Worm (Caenorhabditis elegans): Measurements from ENCODE around the gene F53H8.3.

- TF ChIP-seq mep-1 (tag; optimal IDR thresholded peaks at IDR 0.05), result no peak
- no peak for TF ChIP-seq nhr-28 (tag; optimal IDR thresholded peaks at IDR 0.05)
- TF ChIP-seq zag-1 (tag; optimal IDR thresholded peaks at IDR 0.05), result no peak
- no peak for TF ChIP-seq skn-1 (tag; optimal IDR thresholded peaks at IDR 0.05)
- no peak for TF ChIP-seq nhr-237 (tag; optimal IDR thresholded peaks at IDR 0.05)
- no peak for TF ChIP-seq nhr-11 (tag; optimal IDR thresholded peaks at IDR 0.05)
- no peak for TF ChIP-seq C34B4.2 (tag; optimal IDR thresholded peaks at IDR 0.05)
Measured at ce11 chrX:897948-898347, 40.4 kb upstream of the F53H8.3 start, which contains the start of gene mab-7.

Data from whole organism, L1 larva.